Fruit fly (Drosophila melanogaster) whole organism, larva: ENCODE results near the gene CG31710.

ENCODE experiments used
- noc ChIP-seq: fragments of 200-800 bp; sonication (Bioruptor generic); optimal IDR thresholded peaks from 3 replicates; lab custom pipeline; 2019; ENCODE audit warnings: missing biosample characterization, mild to moderate bottlenecking, missing genetic modification characterization, moderate library complexity

The CG31710 gene

DNA sequence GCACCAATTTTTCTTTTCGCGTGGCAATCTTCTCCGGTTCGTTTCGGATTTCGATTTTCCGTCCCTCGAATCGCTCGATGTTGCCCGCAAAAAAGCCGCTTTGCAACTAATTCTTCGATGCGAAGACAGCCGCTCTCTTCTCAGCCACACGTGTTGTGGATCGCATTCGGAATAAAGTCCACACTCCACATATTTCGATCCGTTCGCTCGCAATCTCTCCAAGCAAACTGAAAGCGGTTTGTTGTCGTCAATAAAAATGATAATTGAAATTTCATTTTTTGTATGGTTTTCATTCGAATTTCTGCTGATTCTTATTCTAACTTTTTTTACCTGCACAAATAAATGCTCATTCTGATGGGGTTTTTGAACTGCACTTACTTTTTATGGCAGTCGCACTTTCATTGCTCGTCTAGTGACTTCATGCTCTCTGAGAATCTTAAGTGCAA lies at the start of gene CG31710:
Gene CG31710 (minus strand): TSS at position 83 of the 446 bp plus-strand sequence.
- TF ChIP-seq noc (tag; lab: Kevin White, UChicago) = peak; percentile 46

dm6 chr2L:9754817-9755216 lies 49.1 kb upstream of the CG31710 start:
- no peak for TF ChIP-seq noc (tag; lab: Kevin White, UChicago)

- no peak for TF ChIP-seq noc (tag; lab: Kevin White, UChicago)
Measured at dm6 chr2L:9753357-9753756, 47.6 kb upstream of the CG31710 start.

DNA sequence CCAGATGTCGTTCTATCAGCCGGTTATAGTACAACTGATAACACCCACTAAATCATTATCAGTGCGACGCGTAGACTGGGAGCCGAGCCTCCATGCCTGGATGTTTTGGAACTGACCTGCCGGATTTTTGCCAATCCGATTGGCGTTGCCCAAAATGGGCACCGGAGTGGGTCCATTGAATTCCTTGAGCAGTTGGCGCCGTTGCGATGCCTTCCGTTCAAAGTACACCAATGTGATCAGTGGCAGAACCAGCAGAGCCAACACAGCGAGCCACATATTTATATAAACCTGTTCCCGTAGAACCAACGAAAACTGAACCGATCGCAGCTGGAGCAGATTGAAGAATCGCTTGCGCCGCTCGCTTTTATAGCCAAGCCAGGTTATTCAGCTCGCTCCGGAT lies 44.0 kb upstream of the CG31710 start, which contains the start of gene Cyp4e3:
Gene Cyp4e3 (minus strand): TSS at position 327 of the 400 bp plus-strand sequence.
- TF ChIP-seq noc (tag; lab: Kevin White, UChicago) = no peak

- TF ChIP-seq noc (tag; lab: Kevin White, UChicago) = no peak
Measured at dm6 chr2L:9746236-9747225, 40.8 kb upstream of the CG31710 start, which contains the start of gene Nckx30C. TSS of gene Nckx30C (minus strand) at chr2L:9746495.

dm6 chr2L:9744634-9745033 lies 38.9 kb upstream of the CG31710 start:
- TF ChIP-seq noc (tag; lab: Kevin White, UChicago) = no peak

DNA sequence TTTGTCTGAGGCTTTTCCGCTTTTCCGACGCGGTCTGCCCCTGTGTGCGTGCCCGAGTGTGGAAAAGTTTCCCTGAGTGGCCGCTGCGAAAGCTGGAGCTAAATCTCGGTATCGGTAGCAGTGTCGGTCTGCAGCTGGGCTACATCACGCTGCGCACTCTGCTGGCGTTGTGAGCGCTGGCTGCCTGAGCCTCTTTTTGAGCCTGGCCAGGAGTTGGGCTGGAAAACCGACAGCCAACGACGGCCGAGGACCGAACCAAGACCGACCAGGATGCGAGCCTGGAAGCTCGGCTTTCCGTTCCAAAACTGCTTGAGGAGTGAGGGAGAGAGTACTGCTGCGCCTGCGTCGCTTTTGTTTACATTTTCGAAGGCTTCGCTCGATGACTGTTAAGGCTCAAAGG lies 38.1 kb upstream of the CG31710 start:
- no peak for TF ChIP-seq noc (tag; lab: Kevin White, UChicago)

DNA sequence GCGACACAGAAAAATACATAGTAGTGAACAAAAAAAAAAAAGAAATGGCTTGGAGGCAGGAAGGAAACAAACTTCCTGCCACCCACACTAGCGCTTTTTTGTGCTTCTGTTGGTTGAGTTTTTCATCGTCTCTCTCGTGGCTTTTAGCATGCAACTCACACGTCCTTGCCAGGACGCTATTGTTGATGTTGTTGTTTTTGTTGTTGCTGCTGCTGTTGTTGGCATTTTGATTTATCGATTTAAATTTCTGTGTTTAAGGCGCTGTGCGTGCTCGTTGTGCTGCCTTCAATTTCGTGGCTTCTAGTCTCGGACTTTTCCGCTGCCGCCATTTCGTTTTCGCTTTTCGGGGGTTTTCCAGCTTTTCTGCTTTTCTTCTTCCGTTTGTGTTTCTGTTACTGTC lies 33.9 kb upstream of the CG31710 start:
- no peak for TF ChIP-seq noc (tag; lab: Kevin White, UChicago)

- TF ChIP-seq noc (tag; lab: Kevin White, UChicago) = no peak
Measured at dm6 chr2L:9737803-9738202, 32.0 kb upstream of the CG31710 start.

- TF ChIP-seq noc (tag; lab: Kevin White, UChicago) = no peak
Measured at dm6 chr2L:9737360-9737759, 31.6 kb upstream of the CG31710 start.

- TF ChIP-seq noc (tag; lab: Kevin White, UChicago) = no peak
Measured at dm6 chr2L:9736000-9736695, 30.4 kb upstream of the CG31710 start, which contains the start of gene CG13117. TSS of gene CG13117 (plus strand) at chr2L:9736645.

DNA sequence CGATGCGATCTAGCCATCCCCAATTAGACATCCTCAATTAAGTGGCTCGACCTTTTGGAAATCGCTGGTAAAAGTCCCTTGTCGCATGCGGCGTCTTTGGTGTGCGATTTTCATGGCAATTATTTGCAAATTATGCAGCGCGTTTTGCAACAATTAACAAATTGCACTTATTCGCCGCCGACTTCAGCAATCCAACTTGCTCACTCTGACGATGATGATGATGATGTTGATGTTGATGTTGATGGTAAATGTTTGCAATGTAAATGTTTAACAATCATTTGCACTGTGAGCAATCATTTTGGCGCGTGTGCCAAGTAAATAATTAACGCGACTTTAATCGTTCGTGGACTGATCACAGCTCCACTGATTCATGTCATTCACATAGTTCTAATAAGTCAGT lies 28.4 kb upstream of the CG31710 start:
- no peak for TF ChIP-seq noc (tag; lab: Kevin White, UChicago)

DNA sequence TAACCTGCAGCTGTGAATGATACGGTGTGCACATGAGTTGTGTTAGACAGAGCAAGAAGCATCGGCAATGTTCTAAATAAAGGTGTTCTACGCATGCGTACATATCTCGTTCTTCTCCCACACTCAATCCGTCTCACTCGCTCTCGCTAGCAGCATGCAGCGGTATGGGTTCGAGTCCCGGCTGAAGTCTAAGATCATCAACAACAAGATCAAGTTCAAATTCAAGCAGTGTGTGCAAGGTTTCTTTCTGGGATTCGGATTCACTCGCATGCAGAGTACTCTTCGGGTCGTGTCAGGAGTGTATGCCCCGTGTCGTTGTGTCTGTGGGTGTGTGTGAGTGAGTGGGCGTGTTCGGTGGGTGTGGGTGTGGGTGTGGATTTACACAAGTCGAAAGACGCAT lies 25.5 kb upstream of the CG31710 start:
- no peak for TF ChIP-seq noc (tag; lab: Kevin White, UChicago)

dm6 chr2L:9729618-9730284 lies 24.0 kb upstream of the CG31710 start, which contains the start of gene CG13116:
TSS of gene CG13116 (plus strand) at chr2L:9729940.
- no peak for TF ChIP-seq noc (tag; lab: Kevin White, UChicago)

DNA sequence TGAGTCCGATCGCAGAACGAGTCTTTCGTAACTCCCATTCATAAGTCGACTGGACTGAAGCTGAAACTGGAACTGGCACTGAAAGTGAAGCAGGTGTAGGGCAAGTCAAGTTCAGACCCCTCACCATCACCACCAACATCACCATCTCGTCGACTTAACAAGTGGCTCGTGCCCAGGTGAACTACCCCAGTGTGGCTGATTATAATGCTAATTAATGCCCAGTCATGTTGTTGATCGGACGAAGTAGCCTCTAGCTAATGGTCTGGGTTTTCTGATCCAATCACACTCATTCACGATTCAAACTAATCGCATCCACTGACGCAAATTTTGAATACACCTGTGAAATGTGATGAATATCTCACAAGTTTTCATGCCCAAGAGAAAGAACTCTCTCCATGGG lies 23.0 kb upstream of the CG31710 start:
- TF ChIP-seq noc (tag; lab: Kevin White, UChicago) = no peak
